Worm (Caenorhabditis elegans) whole organism, dauer: ENCODE data around the gene K09A9.6.

Experiments
- unc-62 ChIP-seq: sonication (generic microtip); optimal IDR thresholded peaks from 2 replicates; lab custom pipeline; 2017; ENCODE audit warnings: missing biosample characterization, missing genetic modification reagents, missing genetic modification characterization

Gene K09A9.6

DNA sequence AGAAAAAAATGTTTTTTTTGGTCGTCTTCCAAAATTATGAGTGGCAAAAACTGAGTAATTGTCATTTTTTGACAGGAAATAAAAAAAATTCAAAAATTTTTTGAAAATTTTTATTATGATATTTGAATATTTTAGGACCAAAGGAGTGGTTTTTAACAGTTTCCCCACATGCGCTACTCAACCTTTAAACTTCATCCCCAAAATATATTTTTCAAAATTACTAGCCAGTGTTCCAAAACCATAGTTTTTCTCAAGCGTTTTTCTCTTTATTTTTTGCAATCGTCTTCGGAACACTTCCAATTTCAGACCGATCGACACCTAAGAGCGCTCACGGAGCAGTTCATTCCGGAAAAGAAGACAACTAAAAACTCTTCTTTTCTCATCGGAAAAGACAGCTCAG, at the start of gene K09A9.6:
Gene K09A9.6, plus strand, starts transcription at position 301 of the 400 bp plus-strand sequence.
- TF ChIP-seq unc-62 = no peak

- TF ChIP-seq unc-62 = no peak
Observed at ce11 chrX:15528472-15528871, 48.6 kb upstream of the K09A9.6 start.

ce11 chrX:15533260-15533659, 43.8 kb upstream of the K09A9.6 start:
- TF ChIP-seq unc-62 = no peak

- TF ChIP-seq unc-62 = no peak
Observed at ce11 chrX:15535190-15535636, 41.8 kb upstream of the K09A9.6 start.

DNA sequence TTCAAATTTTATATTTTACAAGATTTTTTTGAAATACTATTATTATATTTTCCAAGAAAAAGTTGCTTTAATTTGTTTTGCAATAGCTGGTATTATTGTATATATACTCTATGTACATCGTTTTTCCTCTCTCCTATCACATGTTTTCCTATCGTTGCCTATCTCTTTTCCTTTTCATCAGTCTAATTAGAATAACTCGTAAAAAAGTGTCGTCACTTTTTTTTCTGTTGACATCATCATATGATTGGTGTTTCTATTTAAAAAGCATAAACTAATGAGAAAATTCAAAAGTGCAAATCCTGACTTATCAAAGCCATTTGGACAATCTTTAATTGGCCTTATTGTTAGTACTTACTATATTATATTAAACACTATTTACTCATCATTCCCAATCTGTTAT, 41.0 kb upstream of the K09A9.6 start:
- TF ChIP-seq unc-62 = no peak

- no peak for TF ChIP-seq unc-62
Observed at ce11 chrX:15537362-15537761, 39.7 kb upstream of the K09A9.6 start, which contains the start of the genes olrn-1 and C02C6.14. Gene olrn-1 (plus strand): TSS chrX:15537662. Gene C02C6.14 (plus strand): TSS chrX:15537665.

DNA sequence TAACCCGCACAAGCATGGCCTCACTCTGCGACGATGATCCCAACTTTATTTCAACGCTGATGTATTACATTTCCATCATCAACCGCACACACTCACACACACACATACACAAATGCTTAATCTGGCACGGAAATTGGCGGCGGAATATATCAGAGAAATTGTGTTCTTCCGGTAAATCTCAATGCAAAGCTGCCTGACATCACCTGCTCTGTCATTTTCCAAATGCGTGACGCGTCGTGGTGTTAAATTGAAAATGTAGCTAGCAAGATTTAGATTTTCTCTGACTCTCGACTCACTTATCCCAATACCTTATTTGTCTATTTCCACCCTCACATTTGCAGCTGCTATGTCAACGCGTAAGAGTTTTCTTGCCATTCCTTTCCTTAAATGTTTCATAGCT, 37.7 kb upstream of the K09A9.6 start:
- TF ChIP-seq unc-62 = no peak

ce11 chrX:15541437-15541836, 35.6 kb upstream of the K09A9.6 start:
- TF ChIP-seq unc-62 = no peak

DNA sequence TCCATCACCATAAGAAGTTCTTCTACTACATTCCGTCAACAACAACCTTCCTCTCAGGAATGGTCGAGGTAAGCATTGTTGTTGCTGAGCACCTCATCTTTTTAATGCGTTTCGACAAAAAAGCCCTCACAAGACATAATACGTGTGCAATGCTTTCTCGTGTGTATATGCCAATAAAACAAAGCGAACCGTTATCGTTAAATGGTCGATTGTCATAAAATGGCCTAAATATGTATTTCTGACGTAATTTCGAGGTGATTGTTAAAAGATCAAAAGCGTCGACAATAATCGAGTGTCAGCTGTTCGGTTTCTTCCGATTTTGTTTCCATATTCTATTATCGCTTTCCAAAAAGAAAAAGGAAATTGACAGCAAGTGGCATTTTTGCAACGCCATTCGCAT, 32.4 kb upstream of the K09A9.6 start:
- no peak for TF ChIP-seq unc-62

ce11 chrX:15545485-15545884, 31.6 kb upstream of the K09A9.6 start:
- no peak for TF ChIP-seq unc-62

DNA sequence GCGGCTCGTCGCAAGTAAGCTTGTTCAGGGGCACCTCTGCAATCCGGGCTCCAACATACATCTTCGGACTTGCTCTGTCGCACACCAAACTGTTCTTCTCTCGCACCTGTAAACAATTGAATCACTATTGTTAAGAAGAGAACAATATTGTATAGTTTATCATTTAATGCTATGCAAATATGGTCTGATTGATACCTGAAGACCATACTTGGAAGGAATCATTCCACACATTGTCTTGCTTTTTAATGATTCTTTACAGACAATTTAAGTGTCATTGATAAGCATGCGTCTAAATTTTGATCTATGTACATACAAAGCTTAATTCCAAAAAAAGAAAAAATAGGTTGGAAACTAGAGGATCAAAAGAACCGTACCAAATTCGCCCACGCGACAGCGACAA, 30.1 kb upstream of the K09A9.6 start:
- no peak for TF ChIP-seq unc-62

DNA sequence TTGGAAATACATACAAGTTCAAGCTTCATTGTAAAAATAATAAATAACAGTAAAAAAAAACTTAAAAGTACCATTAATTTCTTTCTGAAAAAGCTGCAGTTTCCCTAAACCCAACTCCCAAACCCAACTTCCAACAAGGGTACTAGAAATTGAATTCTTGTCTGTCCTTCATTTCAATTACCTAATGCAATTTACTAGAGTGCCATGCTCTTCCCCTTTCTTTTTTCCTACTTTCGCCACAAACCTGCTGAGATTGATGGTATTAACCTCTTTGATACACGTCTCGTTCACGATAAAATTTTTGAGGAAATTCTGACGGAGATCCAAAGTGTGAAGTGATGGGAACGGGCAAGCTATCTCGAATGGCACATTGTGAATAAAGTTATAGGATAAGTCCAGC, 29.1 kb upstream of the K09A9.6 start:
- TF ChIP-seq unc-62 = no peak

- TF ChIP-seq unc-62 = no peak
Observed at ce11 chrX:15550769-15551168, 26.3 kb upstream of the K09A9.6 start.

DNA sequence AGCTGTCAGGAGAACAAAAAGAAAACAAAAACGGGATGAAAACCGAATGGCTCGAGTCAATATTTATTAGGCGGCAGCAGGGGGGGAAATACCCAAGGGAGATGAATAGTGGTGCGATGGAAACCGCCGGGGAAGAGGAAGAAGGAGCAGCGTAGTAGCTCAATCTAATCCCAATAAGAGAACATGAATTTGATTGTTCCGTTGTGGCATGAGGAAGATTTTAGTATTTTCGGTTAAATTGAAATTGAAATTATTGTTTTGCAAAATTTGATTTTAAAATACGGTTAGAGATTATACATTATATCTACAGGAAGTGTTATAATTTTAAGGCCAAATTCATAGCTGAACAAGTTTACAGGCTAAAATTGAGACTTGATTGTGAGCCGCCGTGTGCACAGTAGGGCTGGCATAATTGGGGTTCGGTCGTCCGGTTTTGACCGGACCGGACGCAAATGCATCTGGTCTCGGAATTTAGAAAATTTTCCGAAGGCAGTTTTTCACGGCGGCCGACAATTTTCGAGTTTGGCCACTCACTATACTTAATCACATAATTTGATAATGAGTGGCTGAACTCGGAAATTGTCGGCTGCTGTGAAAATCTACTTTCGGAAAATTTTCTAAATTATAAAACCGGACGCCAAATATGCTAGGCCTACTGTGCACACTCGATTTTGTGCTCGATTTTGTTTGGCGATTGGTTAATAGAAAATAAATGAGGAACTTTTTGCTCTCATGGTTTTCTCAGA, 24.8 kb upstream of the K09A9.6 start:
- TF ChIP-seq unc-62 = no peak

DNA sequence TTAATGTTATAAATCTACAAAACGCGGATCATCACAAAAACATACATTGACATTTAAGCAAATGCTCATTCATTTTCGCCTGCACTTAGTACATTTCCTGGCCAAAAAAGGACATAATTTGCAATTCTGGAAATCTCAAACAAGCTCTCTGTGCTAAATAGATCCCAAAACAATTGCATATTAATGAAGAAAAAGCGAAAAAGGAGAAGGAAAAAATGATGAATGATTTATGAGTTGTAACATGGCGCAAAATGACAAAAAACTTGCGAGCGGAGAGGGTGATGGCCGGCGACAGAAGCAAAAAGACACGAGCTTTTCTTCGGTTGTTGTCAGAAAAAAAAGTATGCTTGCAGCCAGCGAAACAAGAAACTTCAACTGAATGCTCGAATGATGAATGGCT, 22.1 kb upstream of the K09A9.6 start:
- TF ChIP-seq unc-62 = no peak

ce11 chrX:15555529-15555928, 21.5 kb upstream of the K09A9.6 start:
- TF ChIP-seq unc-62 = no peak

ce11 chrX:15557849-15558248, 19.2 kb upstream of the K09A9.6 start, which contains the start of gene lron-3:
Gene lron-3 (minus strand): TSS chrX:15557949.
- no peak for TF ChIP-seq unc-62

- TF ChIP-seq unc-62 = no peak
Observed at ce11 chrX:15559473-15559872, 17.6 kb upstream of the K09A9.6 start.

DNA sequence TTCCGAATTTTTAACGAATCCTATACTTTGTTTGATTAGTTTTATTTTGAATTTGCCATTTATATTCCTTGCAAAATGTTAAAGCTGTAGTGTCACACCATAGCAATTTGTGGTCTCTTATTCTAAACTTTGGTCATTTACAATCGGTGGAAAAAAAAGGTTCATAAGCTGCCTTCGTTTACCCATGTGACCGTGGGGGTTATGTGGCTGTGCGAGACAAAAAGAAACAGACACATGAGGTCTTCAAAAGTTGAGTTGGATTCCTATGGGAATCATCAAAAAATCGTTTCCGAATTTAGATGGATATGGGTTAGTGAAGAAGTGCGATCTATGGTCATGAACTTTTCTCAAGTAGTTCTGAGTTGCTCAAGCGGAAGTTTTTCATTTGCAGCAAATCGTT, 12.7 kb upstream of the K09A9.6 start:
- no peak for TF ChIP-seq unc-62
